Worm (Caenorhabditis elegans): Measurements from ENCODE around the gene K08D9.9.

DNA sequence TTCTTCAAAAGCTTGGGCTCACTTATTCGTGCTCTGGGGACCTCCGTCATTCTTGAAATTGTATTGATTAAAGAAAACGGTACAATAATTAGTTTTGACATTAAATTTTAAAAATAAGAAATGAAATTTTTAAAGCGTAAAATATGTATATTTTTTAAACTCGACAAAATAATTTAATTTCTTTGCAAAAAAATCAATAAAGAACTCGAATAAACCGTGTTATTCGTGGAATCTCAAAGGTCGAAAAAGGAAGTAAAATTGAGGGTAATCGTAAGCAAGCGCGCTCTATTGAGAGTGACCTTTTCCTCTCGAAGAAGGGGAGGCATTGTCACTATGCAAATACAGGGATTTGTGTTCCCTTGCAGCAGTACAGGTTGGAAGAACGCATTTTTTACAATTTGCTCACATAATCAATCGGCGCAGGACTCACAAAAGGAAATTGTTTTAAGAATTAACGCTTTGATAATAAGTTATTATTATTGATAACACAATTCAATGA lies 41.5 kb downstream of the K08D9.9 start, which contains the start of gene Y73C8B.2:
- TF ChIP-seq skn-1 (tag; optimal IDR thresholded peaks at IDR 0.05), result no peak
- TF ChIP-seq nhr-43 (tag; optimal IDR thresholded peaks at IDR 0.05; ENCODE audit: poor library complexity, severe bottlenecking), result no peak
- TF ChIP-seq fos-1 (tag; optimal IDR thresholded peaks at IDR 0.05), result no peak
- TF ChIP-seq aly-2 (tag; optimal IDR thresholded peaks at IDR 0.05), result no peak
- TF ChIP-seq hmg-11 (tag; optimal IDR thresholded peaks at IDR 0.05), result peak; percentile 19
- TF ChIP-seq nhr-237 (tag; optimal IDR thresholded peaks at IDR 0.05), result no peak
- TF ChIP-seq nhr-28 (tag; optimal IDR thresholded peaks at IDR 0.05), result no peak
- TF ChIP-seq ama-1 (optimal IDR thresholded peaks at IDR 0.05), result no peak
- TF ChIP-seq lsy-12 (tag; optimal IDR thresholded peaks at IDR 0.05), result no peak
- no peak for TF ChIP-seq snpc-4 (tag; optimal IDR thresholded peaks at IDR 0.05)
- TF ChIP-seq nhr-12 (tag; optimal IDR thresholded peaks at IDR 0.05), result no peak

All from whole organism, L3 larva.